Fruit fly (Drosophila melanogaster) whole organism, embryonic: Measurements from ENCODE around the gene dre4.

Source experiments
- Aef1 ChIP-seq: fragments of 200-800 bp; sonication (Bioruptor generic); IDR thresholded peaks from 3 replicates; pipeline ENCODE4 v1.3.6; 2022; ENCODE audit warnings: missing biosample characterization, missing genetic modification characterization
- Asciz ChIP-seq: fragments of 200-800 bp; sonication (Bioruptor generic); optimal IDR thresholded peaks from 2 replicates; lab custom pipeline; 2017; ENCODE audit warnings: missing biosample characterization, mild to moderate bottlenecking, missing genetic modification characterization, missing genetic modification reagents
- Atf3 ChIP-seq: fragments of 200-800 bp; sonication (Bioruptor generic); optimal IDR thresholded peaks from 3 replicates; lab custom pipeline; 2016; ENCODE audit warnings: missing biosample characterization, missing genetic modification characterization
- CG10366 ChIP-seq: fragments of 200-800 bp; sonication (Bioruptor generic); IDR thresholded peaks from 2 replicates; pipeline ENCODE4 v1.3.6; 2022; ENCODE audit warnings: missing biosample characterization, missing genetic modification characterization
- CG13624 ChIP-seq: fragments of 200-800 bp; sonication (Bioruptor generic); optimal IDR thresholded peaks from 2 replicates; lab custom pipeline; 2016; ENCODE audit warnings: missing biosample characterization, missing genetic modification characterization
- CG1602 ChIP-seq: fragments of 200-800 bp; sonication (Bioruptor generic); optimal IDR thresholded peaks from 3 replicates; lab custom pipeline; 2016; ENCODE audit warnings: missing biosample characterization, missing genetic modification characterization
- CG17568 ChIP-seq: fragments of 200-800 bp; sonication (Bioruptor generic); optimal IDR thresholded peaks from 2 replicates; lab custom pipeline; 2018; ENCODE audit warnings: missing biosample characterization, mild to moderate bottlenecking, missing genetic modification characterization, moderate library complexity
- CG17802 ChIP-seq: fragments of 200-800 bp; sonication (Bioruptor generic); optimal IDR thresholded peaks from 2 replicates; lab custom pipeline; 2018; ENCODE audit warnings: missing biosample characterization, mild to moderate bottlenecking, missing genetic modification characterization, moderate library complexity
- CG30431 ChIP-seq: fragments of 200-800 bp; sonication (Bioruptor generic); optimal IDR thresholded peaks from 2 replicates; lab custom pipeline; 2017; ENCODE audit warnings: missing biosample characterization, missing genetic modification characterization
- CG31365 ChIP-seq: fragments of 200-800 bp; sonication (Bioruptor generic); optimal IDR thresholded peaks from 2 replicates; lab custom pipeline; 2018; ENCODE audit warnings: missing biosample characterization, mild to moderate bottlenecking, missing genetic modification characterization
- CG4424 ChIP-seq: fragments of 200-800 bp; sonication (Bioruptor generic); optimal IDR thresholded peaks from 3 replicates; lab custom pipeline; 2016; ENCODE audit warnings: missing biosample characterization, missing genetic modification characterization
- CG4707 ChIP-seq: fragments of 200-800 bp; sonication (Bioruptor generic); optimal IDR thresholded peaks from 2 replicates; lab custom pipeline; 2018; ENCODE audit warnings: missing biosample characterization, mild to moderate bottlenecking, missing genetic modification characterization, moderate library complexity
- CG6683 ChIP-seq: fragments of 200-800 bp; sonication (Bioruptor generic); optimal IDR thresholded peaks from 2 replicates; lab custom pipeline; 2017; ENCODE audit warnings: missing biosample characterization, mild to moderate bottlenecking, missing genetic modification characterization, missing genetic modification reagents
- CG8924 ChIP-seq: fragments of 200-800 bp; optimal IDR thresholded peaks from 3 replicates; lab custom pipeline; 2019; ENCODE audit warnings: missing biosample characterization, mild to moderate bottlenecking, missing genetic modification characterization, moderate library complexity
- CoRest ChIP-seq: fragments of 200-800 bp; sonication (Bioruptor generic); optimal IDR thresholded peaks from 3 replicates; lab custom pipeline; 2018; ENCODE audit warnings: missing biosample characterization, mild to moderate bottlenecking, missing genetic modification characterization, moderate library complexity
- D19A ChIP-seq: fragments of 200-800 bp; optimal IDR thresholded peaks from 3 replicates; lab custom pipeline; 2019; ENCODE audit warnings: missing biosample characterization, mild to moderate bottlenecking, missing genetic modification characterization, moderate library complexity
- Deaf1 ChIP-seq: fragments of 200-800 bp; optimal IDR thresholded peaks from 3 replicates; lab custom pipeline; 2019; ENCODE audit warnings: missing biosample characterization, mild to moderate bottlenecking, missing genetic modification characterization, moderate library complexity
- Dfd ChIP-seq, 2 experiments: fragments of >200 bp; optimal IDR thresholded peaks; 2 replicates each; lab custom pipeline; 2017; ENCODE audit warnings: missing biosample characterization in 2 of 2, missing genetic modification characterization in 2 of 2
- Eip74EF ChIP-seq, 2 experiments: fragments of 200-800 bp in 1 of 2; fragments of >200 bp in 1 of 2; sonication (Bioruptor generic) in 1 of 2; optimal IDR thresholded peaks; 2 replicates each; lab custom pipeline; 2017 to 2019; ENCODE audit warnings: missing biosample characterization in 2 of 2, missing genetic modification characterization in 2 of 2, mild to moderate bottlenecking in 1 of 2, moderate library complexity in 1 of 2
- H15 ChIP-seq: fragments of 200-800 bp; sonication (Bioruptor generic); IDR thresholded peaks from 3 replicates; pipeline ENCODE4 v1.3.6; 2022; ENCODE audit warnings: missing biosample characterization, missing genetic modification characterization
- HmgZ ChIP-seq: fragments of 200-800 bp; sonication (Bioruptor generic); optimal IDR thresholded peaks from 2 replicates; lab custom pipeline; 2018; ENCODE audit warnings: missing biosample characterization, mild to moderate bottlenecking, missing genetic modification characterization
- Hr51 ChIP-seq, 2 experiments: fragments of 200-800 bp; sonication (Bioruptor generic); optimal IDR thresholded peaks; 2 replicates in 1 of 2; 3 replicates in 1 of 2; lab custom pipeline; 2016 to 2018; ENCODE audit warnings: missing biosample characterization in 2 of 2, missing genetic modification characterization in 2 of 2, mild to moderate bottlenecking in 1 of 2, moderate library complexity in 1 of 2
- Lim3 ChIP-seq: fragments of 200-800 bp; sonication (Bioruptor generic); IDR thresholded peaks from 2 replicates; pipeline ENCODE4 v1.3.6; 2022; ENCODE audit warnings: missing biosample characterization, missing genetic modification characterization
- Mad ChIP-seq: fragments of 200-800 bp; sonication (Bioruptor generic); optimal IDR thresholded peaks from 2 replicates; lab custom pipeline; 2016; ENCODE audit warnings: missing biosample characterization, missing genetic modification characterization
- NC2α ChIP-seq: fragments of 200-800 bp; sonication (Bioruptor generic); optimal IDR thresholded peaks from 2 replicates; lab custom pipeline; 2016; ENCODE audit warnings: missing biosample characterization, missing genetic modification characterization
- Neu2 ChIP-seq: fragments of 200-800 bp; sonication (Bioruptor generic); optimal IDR thresholded peaks from 3 replicates; lab custom pipeline; 2016; ENCODE audit warnings: missing biosample characterization, missing genetic modification characterization, borderline replicate concordance
- Optix ChIP-seq: fragments of 200-800 bp; sonication (Bioruptor generic); IDR thresholded peaks from 3 replicates; pipeline ENCODE4 v1.3.6; 2022; ENCODE audit warnings: missing biosample characterization, missing genetic modification characterization
- Rfx ChIP-seq: fragments of 200-800 bp; sonication (Bioruptor generic); IDR thresholded peaks from 2 replicates; pipeline ENCODE4 v1.3.6; 2022; ENCODE audit warnings: missing biosample characterization, missing genetic modification characterization
- Xrp1 ChIP-seq: fragments of 200-800 bp; sonication (Bioruptor generic); IDR thresholded peaks from 2 replicates; pipeline ENCODE4 v1.3.6; 2022; ENCODE audit warnings: missing biosample characterization, missing genetic modification characterization
- az2 ChIP-seq: fragments of 200-800 bp; sonication (Bioruptor generic); optimal IDR thresholded peaks from 3 replicates; lab custom pipeline; 2016; ENCODE audit warnings: missing biosample characterization, missing genetic modification characterization
- bowl ChIP-seq: fragments of 200-800 bp; sonication (Bioruptor generic); IDR thresholded peaks from 2 replicates; pipeline ENCODE4 v1.3.6; 2022; ENCODE audit warnings: missing biosample characterization, missing genetic modification characterization
- bsh ChIP-seq, 2 experiments: fragments of 200-800 bp; sonication (Bioruptor generic); optimal IDR thresholded peaks; 2 replicates each; lab custom pipeline; 2017 to 2018; ENCODE audit warnings: mild to moderate bottlenecking in 2 of 2, missing biosample characterization in 2 of 2, missing genetic modification characterization in 2 of 2, moderate library complexity in 1 of 2
- cad ChIP-seq: fragments of >200 bp; optimal IDR thresholded peaks from 2 replicates; lab custom pipeline; 2017; ENCODE audit warnings: missing biosample characterization, missing genetic modification characterization
- caup ChIP-seq: fragments of 200-800 bp; sonication (Bioruptor generic); optimal IDR thresholded peaks from 3 replicates; lab custom pipeline; 2017; ENCODE audit warnings: missing biosample characterization, mild to moderate bottlenecking, missing genetic modification characterization, moderate library complexity; ENCODE audit not compliant: severe bottlenecking
- cwo ChIP-seq: fragments of 200-800 bp; sonication (Bioruptor generic); optimal IDR thresholded peaks from 3 replicates; lab custom pipeline; 2017; ENCODE audit warnings: missing biosample characterization, missing genetic modification characterization, mild to moderate bottlenecking, moderate library complexity, missing genetic modification reagents
- eve ChIP-seq, 2 experiments: fragments of >200 bp; optimal IDR thresholded peaks; 2 replicates each; lab custom pipeline; 2017; ENCODE audit warnings: missing biosample characterization in 2 of 2, missing genetic modification characterization in 2 of 2
- grn ChIP-seq: fragments of 200-800 bp; sonication (Bioruptor generic); optimal IDR thresholded peaks from 3 replicates; lab custom pipeline; 2017; ENCODE audit warnings: missing biosample characterization, missing genetic modification characterization
- ham ChIP-seq: fragments of 200-800 bp; sonication (Bioruptor generic); IDR thresholded peaks from 2 replicates; pipeline ENCODE4 v1.3.6; 2022; ENCODE audit warnings: missing biosample characterization, missing genetic modification characterization
- hb ChIP-seq: fragments of 200-800 bp; sonication (Bioruptor generic); IDR thresholded peaks from 3 replicates; pipeline ENCODE4 v1.3.6; 2022; ENCODE audit warnings: missing biosample characterization, missing genetic modification characterization; ENCODE audit not compliant: partially characterized antibody
- hkb ChIP-seq, 2 experiments: fragments of 200-800 bp in 1 of 2; fragments of >200 bp in 1 of 2; sonication (Bioruptor generic) in 1 of 2; IDR thresholded peaks in 1 of 2; optimal IDR thresholded peaks in 1 of 2; 2 replicates each; pipeline versions ENCODE4 v1.3.6 to Lab custom; 2017 to 2022; ENCODE audit warnings: missing biosample characterization in 1 of 2, missing genetic modification characterization in 1 of 2
- ind ChIP-seq: fragments of 200-800 bp; sonication (Bioruptor generic); optimal IDR thresholded peaks from 3 replicates; lab custom pipeline; 2016; ENCODE audit warnings: missing biosample characterization, missing genetic modification characterization
- lmd ChIP-seq: fragments of 200-800 bp; sonication (Bioruptor generic); IDR thresholded peaks from 2 replicates; pipeline ENCODE4 v1.3.6; 2022; ENCODE audit warnings: missing biosample characterization, missing genetic modification characterization
- lola ChIP-seq, 3 experiments: fragments of >200 bp in 2 of 3; fragments of 200-800 bp in 1 of 3; sonication (Bioruptor generic) in 1 of 3; optimal IDR thresholded peaks; 2 replicates each; lab custom pipeline; 2017 to 2019; ENCODE audit warnings: missing biosample characterization in 3 of 3, missing genetic modification characterization in 3 of 3, mild to moderate bottlenecking in 1 of 3, moderate library complexity in 1 of 3
- otp ChIP-seq: fragments of 200-800 bp; sonication (Bioruptor generic); IDR thresholded peaks from 3 replicates; pipeline ENCODE4, ENCODE4 v1.3.6; 2022; ENCODE audit warnings: missing biosample characterization, missing genetic modification characterization
- peb ChIP-seq: fragments of 200-800 bp; sonication (Bioruptor generic); IDR thresholded peaks from 2 replicates; pipeline ENCODE4 v1.3.6; 2022; ENCODE audit warnings: missing biosample characterization, missing genetic modification characterization
- pnt ChIP-seq: fragments of 200-800 bp; sonication (Bioruptor generic); optimal IDR thresholded peaks from 3 replicates; lab custom pipeline; 2016; ENCODE audit warnings: missing biosample characterization, missing genetic modification characterization
- rib ChIP-seq: fragments of 200-800 bp; sonication (Bioruptor generic); IDR thresholded peaks from 2 replicates; pipeline ENCODE4 v1.3.6; 2022; ENCODE audit warnings: missing biosample characterization, missing genetic modification characterization
- scrt ChIP-seq: fragments of 200-800 bp; sonication (Bioruptor generic); optimal IDR thresholded peaks from 2 replicates; lab custom pipeline; 2018; ENCODE audit warnings: missing biosample characterization, mild to moderate bottlenecking, missing genetic modification characterization, moderate library complexity
- slou ChIP-seq: fragments of 200-800 bp; sonication (Bioruptor generic); optimal IDR thresholded peaks from 3 replicates; lab custom pipeline; 2016; ENCODE audit warnings: missing biosample characterization, missing genetic modification characterization
- so ChIP-seq: fragments of 200-800 bp; sonication (Bioruptor generic); IDR thresholded peaks from 3 replicates; pipeline ENCODE4 v1.3.6; 2022; ENCODE audit warnings: missing biosample characterization, missing genetic modification characterization

dre4 gene

DNA sequence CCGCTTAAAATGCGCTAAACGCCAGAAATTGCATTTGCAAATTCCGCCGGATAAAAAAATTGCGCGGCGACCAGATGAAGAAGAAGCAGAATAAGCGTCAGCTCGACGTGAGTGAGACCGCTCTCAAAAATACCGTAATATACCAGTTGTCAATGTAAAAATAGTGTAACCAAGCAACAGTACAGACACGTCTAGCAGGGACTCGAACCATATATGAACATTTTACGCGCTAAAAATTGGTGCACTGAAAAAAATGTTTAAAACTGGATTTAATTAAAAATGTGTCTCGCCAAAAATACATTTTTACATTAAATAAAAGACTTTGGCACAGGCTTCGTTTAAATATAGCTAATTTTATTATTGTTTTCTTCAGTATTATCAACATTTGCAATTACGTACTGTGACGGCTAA is at the start of gene dre4 (continued):
- TF ChIP-seq CG10366 (GFP tag; lab: Robert Waterston, UW), result peak; percentile 62
- no peak for TF ChIP-seq bowl
- TF ChIP-seq slou (GFP tag; lab: Kevin White, UChicago), result peak; percentile 54
- TF ChIP-seq CG6683 (GFP tag; lab: Kevin White, UChicago), result peak; percentile 34
- TF ChIP-seq Mad (GFP tag; lab: Kevin White, UChicago), result peak; percentile 71
- peak; percentile 71 for TF ChIP-seq CG8924
- TF ChIP-seq Asciz (GFP tag; lab: Kevin White, UChicago), result peak; percentile 62
- TF ChIP-seq D19A (tag; lab: Kevin White, UChicago), result no peak
- TF ChIP-seq NC2α (GFP tag; lab: Kevin White, UChicago), result peak; percentile 33
- peak; percentile 84 for TF ChIP-seq HmgZ
- TF ChIP-seq Neu2 (GFP tag; lab: Kevin White, UChicago), result no peak
- peak; percentile 58 to 78 for TF ChIP-seq Hr51 (GFP tag; optimal IDR thresholded peaks at IDR 0.05; lab: Kevin White, UChicago)
- TF ChIP-seq bsh (GFP tag; optimal IDR thresholded peaks at IDR 0.05; lab: Kevin White, UChicago), result peak; percentile 19 to 76
- TF ChIP-seq Aef1 (GFP tag; lab: Robert Waterston, UW), result peak; percentile 57
- no peak for TF ChIP-seq ham (GFP tag; lab: Robert Waterston, UW)
- TF ChIP-seq CG17802 (tag; lab: Kevin White, UChicago), result peak; percentile 42
- peak in 1 of 3 experiments; percentile 49 for TF ChIP-seq lola (GFP tag; optimal IDR thresholded peaks at IDR 0.05; lab: Kevin White, UChicago)
- TF ChIP-seq cwo, result peak; percentile 9
- no peak for TF ChIP-seq hkb (optimal IDR thresholded peaks at IDR 0.05; lab: Kevin White, UChicago)
- TF ChIP-seq hkb (GFP tag; IDR thresholded peaks at IDR 0.05; lab: Robert Waterston, UW), result peak; percentile 84
- peak; percentile 32 for TF ChIP-seq scrt (GFP tag; lab: Kevin White, UChicago)
- peak; percentile 76; the same call in 1 of the 2 replicates for TF ChIP-seq rib (GFP tag; lab: Robert Waterston, UW)
- peak; percentile 80 for TF ChIP-seq Xrp1 (GFP tag; lab: Robert Waterston, UW)
- no peak for TF ChIP-seq hb (GFP tag; lab: Robert Waterston, UW)
- no peak for TF ChIP-seq Deaf1
- no peak for TF ChIP-seq Dfd (GFP tag; optimal IDR thresholded peaks at IDR 0.05; lab: Kevin White, UChicago)
- TF ChIP-seq Eip74EF (GFP tag; optimal IDR thresholded peaks at IDR 0.05; lab: Kevin White, UChicago), result no peak
- peak; percentile 43 for TF ChIP-seq Atf3
- peak; percentile 51 for TF ChIP-seq caup
- peak; percentile 52 for TF ChIP-seq lmd
- TF ChIP-seq otp (GFP tag; lab: Robert Waterston, UW), result 0 out of 3 replicates have a peak, but pooled peaks have one; percentile 47
- peak; percentile 73 for TF ChIP-seq CG4424 (GFP tag; lab: Kevin White, UChicago)
- TF ChIP-seq CoRest (tag; lab: Kevin White, UChicago), result peak; percentile 66
- peak; percentile 69 for TF ChIP-seq ind (GFP tag; lab: Kevin White, UChicago)
- TF ChIP-seq peb (GFP tag; lab: Robert Waterston, UW), result no peak
- no peak; the same call in 2 of the 3 replicates for TF ChIP-seq H15 (GFP tag; lab: Robert Waterston, UW)
- no peak for TF ChIP-seq eve (GFP tag; optimal IDR thresholded peaks at IDR 0.05; lab: Kevin White, UChicago)
- peak; percentile 4 for TF ChIP-seq CG4707 (GFP tag; lab: Kevin White, UChicago)
- TF ChIP-seq grn (GFP tag; lab: Kevin White, UChicago), result peak; percentile 9
- TF ChIP-seq CG13624, result peak; percentile 89
- TF ChIP-seq cad (GFP tag; lab: Kevin White, UChicago), result no peak
- TF ChIP-seq so, result peak; percentile 75
- peak; percentile 62 for TF ChIP-seq CG1602 (GFP tag; lab: Kevin White, UChicago)
- no peak for TF ChIP-seq CG17568 (GFP tag; lab: Kevin White, UChicago)
- peak; percentile 41 for TF ChIP-seq CG30431 (GFP tag; lab: Kevin White, UChicago)
- no peak for TF ChIP-seq Optix (GFP tag; lab: Robert Waterston, UW)
- peak; percentile 45 for TF ChIP-seq pnt
- TF ChIP-seq CG31365, result peak; percentile 40
- no peak for TF ChIP-seq Lim3
- peak; percentile 85 for TF ChIP-seq Rfx (GFP tag; lab: Robert Waterston, UW)
- peak; percentile 63 for TF ChIP-seq az2
